Worm (Caenorhabditis elegans) whole organism, young adult: ENCODE data around the gene R04B5.5.

Experiments used
- F49E8.2 ChIP-seq: sonication (generic microtip); optimal IDR thresholded peaks from 3 replicates; lab custom pipeline; 2017; ENCODE audit warnings: missing genetic modification characterization, mild to moderate bottlenecking, missing compliant biosample characterization, antibody characterized with exemption, moderate library complexity; ENCODE audit not compliant: insufficient read depth
- gei-17 ChIP-seq: fragments of 200-800 bp; sonication (Bioruptor generic); optimal IDR thresholded peaks from 2 replicates; lab custom pipeline; 2018; ENCODE audit warnings: mild to moderate bottlenecking, missing genetic modification characterization, missing compliant biosample characterization
- hlh-26 ChIP-seq: fragments of 200-800 bp; sonication (Bioruptor generic); conservative IDR thresholded peaks from 2 replicates; pipeline ENCODE4 v1.3.6; 2022; ENCODE audit warnings: missing genetic modification reagents, missing genetic modification characterization, missing compliant biosample characterization
- hrde-1 ChIP-seq: sonication (generic microtip); optimal IDR thresholded peaks from 2 replicates; lab custom pipeline; 2016; ENCODE audit warnings: missing genetic modification characterization, mild to moderate bottlenecking, missing compliant biosample characterization, moderate library complexity, missing genotype, missing genetic modification reagents, borderline replicate concordance
- ztf-25 ChIP-seq: fragments of 200-800 bp; sonication (Bioruptor generic); IDR thresholded peaks from 2 replicates; pipeline ENCODE4 v1.3.6; 2022; ENCODE audit warnings: missing genetic modification reagents, missing genetic modification characterization, missing compliant biosample characterization

DNA sequence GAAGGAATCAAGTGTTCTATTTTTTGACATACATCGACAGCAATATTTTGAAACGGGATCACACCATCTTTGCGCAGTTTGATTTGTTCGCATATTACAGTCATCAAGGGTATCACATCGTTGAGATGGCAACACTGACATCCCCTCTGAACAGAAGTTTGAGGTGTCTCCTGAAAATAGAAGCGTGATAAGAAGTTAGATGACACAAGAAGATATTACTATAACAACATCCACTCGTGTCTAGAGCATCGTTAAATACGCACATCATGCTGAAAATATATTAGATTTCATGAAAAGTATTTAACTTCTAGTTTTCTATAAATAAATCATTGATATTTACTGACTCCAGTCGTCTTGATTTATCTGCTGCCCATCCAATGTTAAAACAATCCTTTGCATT, 14.6 kb upstream of the R04B5.5 start:
- TF ChIP-seq hrde-1 (tag; lab: Kevin White, UChicago) (no peak), ztf-25 (GFP tag; lab: Robert Waterston, UW) (no peak), F49E8.2 (tag; lab: Kevin White, UChicago) (no peak), hlh-26 (GFP tag; lab: Robert Waterston, UW) (no peak), gei-17 (GFP tag; lab: Kevin White, UChicago) (no peak)
